Fruit fly (Drosophila melanogaster) whole organism, embryonic: ENCODE measurements around the gene CG34409.
A peak's percentile ranks its signal among the peaks of the same experiment; 100 is the strongest.

Source experiments
- Bgb ChIP-seq: fragments of 200-800 bp; sonication (Bioruptor generic); IDR thresholded peaks from 2 replicates; pipeline ENCODE4 v1.3.6; 2022; ENCODE audit warnings: missing biosample characterization, missing genetic modification characterization; ENCODE audit not compliant: partially characterized antibody
- Blimp-1 ChIP-seq: fragments of 200-800 bp; sonication (Bioruptor generic); optimal IDR thresholded peaks from 3 replicates; lab custom pipeline; 2018; ENCODE audit warnings: missing biosample characterization, missing genetic modification characterization, mild to moderate bottlenecking, moderate library complexity, missing genetic modification reagents
- BtbVII ChIP-seq: fragments of 200-800 bp; sonication (Bioruptor generic); optimal IDR thresholded peaks from 3 replicates; lab custom pipeline; 2017; ENCODE audit warnings: missing biosample characterization, mild to moderate bottlenecking, missing genetic modification characterization
- CG10274 ChIP-seq: fragments of 200-800 bp; sonication (Bioruptor generic); optimal IDR thresholded peaks from 3 replicates; lab custom pipeline; 2017; ENCODE audit warnings: missing biosample characterization, mild to moderate bottlenecking, missing genetic modification characterization
- CG11398 ChIP-seq: fragments of 200-800 bp; sonication (Bioruptor generic); optimal IDR thresholded peaks from 2 replicates; lab custom pipeline; 2016; ENCODE audit warnings: missing biosample characterization, missing genetic modification characterization
- CG12769 ChIP-seq: fragments of 200-800 bp; sonication (Bioruptor generic); optimal IDR thresholded peaks from 2 replicates; lab custom pipeline; 2019; ENCODE audit warnings: missing biosample characterization, mild to moderate bottlenecking, missing genetic modification characterization, moderate library complexity
- CG15601 ChIP-seq: fragments of 200-800 bp; sonication (Bioruptor generic); optimal IDR thresholded peaks from 3 replicates; lab custom pipeline; 2019; ENCODE audit warnings: missing biosample characterization, mild to moderate bottlenecking, missing genetic modification characterization, moderate library complexity
- CG1602 ChIP-seq: fragments of 200-800 bp; sonication (Bioruptor generic); optimal IDR thresholded peaks from 3 replicates; lab custom pipeline; 2016; ENCODE audit warnings: missing biosample characterization, missing genetic modification characterization
- CG16815 ChIP-seq: fragments of 200-800 bp; sonication (Bioruptor generic); optimal IDR thresholded peaks from 3 replicates; lab custom pipeline; 2017; ENCODE audit warnings: missing biosample characterization, mild to moderate bottlenecking, missing genetic modification characterization
- CG17361 ChIP-seq: fragments of 200-800 bp; sonication (Bioruptor generic); IDR thresholded peaks from 3 replicates; pipeline ENCODE4 v1.3.6; 2022; ENCODE audit warnings: missing biosample characterization, missing genetic modification characterization
- CG31388 ChIP-seq: fragments of 200-800 bp; sonication (Bioruptor generic); optimal IDR thresholded peaks from 2 replicates; lab custom pipeline; 2016; ENCODE audit warnings: missing biosample characterization, missing genetic modification characterization
- CG34376 ChIP-seq: fragments of 200-800 bp; sonication (Bioruptor generic); optimal IDR thresholded peaks from 2 replicates; lab custom pipeline; 2018; ENCODE audit warnings: missing biosample characterization, mild to moderate bottlenecking, missing genetic modification characterization
- CG3995 ChIP-seq: fragments of 200-800 bp; sonication (Bioruptor generic); optimal IDR thresholded peaks from 3 replicates; lab custom pipeline; 2016; ENCODE audit warnings: missing biosample characterization, missing genetic modification characterization
- CG4328 ChIP-seq: fragments of 200-800 bp; sonication (Bioruptor generic); optimal IDR thresholded peaks from 3 replicates; lab custom pipeline; 2017; ENCODE audit warnings: missing biosample characterization, missing genetic modification reagents, missing genetic modification characterization
- CG5245 ChIP-seq: fragments of 200-800 bp; sonication (Bioruptor generic); optimal IDR thresholded peaks from 3 replicates; lab custom pipeline; 2016; ENCODE audit warnings: missing biosample characterization, missing genetic modification characterization
- CG8359 ChIP-seq: fragments of 200-800 bp; sonication (Bioruptor generic); optimal IDR thresholded peaks from 2 replicates; lab custom pipeline; 2017; ENCODE audit warnings: missing biosample characterization, mild to moderate bottlenecking, missing genetic modification characterization, borderline replicate concordance
- CG9437 ChIP-seq: fragments of 200-800 bp; sonication (Bioruptor generic); optimal IDR thresholded peaks from 2 replicates; lab custom pipeline; 2018; ENCODE audit warnings: missing biosample characterization, mild to moderate bottlenecking, missing genetic modification characterization
- CG9609 ChIP-seq: fragments of 200-800 bp; sonication (Bioruptor generic); optimal IDR thresholded peaks from 3 replicates; lab custom pipeline; 2016; ENCODE audit warnings: missing biosample characterization, missing genetic modification characterization
- CG9797 ChIP-seq: fragments of 200-800 bp; sonication (Bioruptor generic); optimal IDR thresholded peaks from 3 replicates; lab custom pipeline; 2018; ENCODE audit warnings: missing biosample characterization, mild to moderate bottlenecking, missing genetic modification characterization
- CG9932 ChIP-seq: fragments of 200-800 bp; sonication (Bioruptor generic); IDR thresholded peaks from 2 replicates; pipeline ENCODE4 v1.3.6; 2022; ENCODE audit warnings: missing biosample characterization, missing genetic modification characterization
- CrebB ChIP-seq: fragments of 200-800 bp; sonication (Bioruptor generic); optimal IDR thresholded peaks from 3 replicates; lab custom pipeline; 2018; ENCODE audit warnings: missing biosample characterization, mild to moderate bottlenecking, missing genetic modification characterization
- D19A ChIP-seq: fragments of 200-800 bp; optimal IDR thresholded peaks from 3 replicates; lab custom pipeline; 2019; ENCODE audit warnings: missing biosample characterization, mild to moderate bottlenecking, missing genetic modification characterization, moderate library complexity
- Doc3 ChIP-seq: fragments of 200-800 bp; sonication (Bioruptor generic); IDR thresholded peaks from 3 replicates; pipeline ENCODE4 v1.3.6; 2022; ENCODE audit warnings: missing biosample characterization, missing genetic modification characterization; ENCODE audit not compliant: partially characterized antibody
- Dp ChIP-seq: fragments of 200-800 bp; sonication (Bioruptor generic); optimal IDR thresholded peaks from 2 replicates; lab custom pipeline; 2018; ENCODE audit warnings: missing biosample characterization, mild to moderate bottlenecking, missing genetic modification characterization, moderate library complexity
- Gug ChIP-seq: fragments of 200-800 bp; sonication (Bioruptor generic); IDR thresholded peaks from 4 replicates; pipeline ENCODE4 v1.3.6; 2022; ENCODE audit warnings: missing biosample characterization, missing genetic modification characterization
- H15 ChIP-seq: fragments of 200-800 bp; sonication (Bioruptor generic); IDR thresholded peaks from 3 replicates; pipeline ENCODE4 v1.3.6; 2022; ENCODE audit warnings: missing biosample characterization, missing genetic modification characterization
- HLHmδ ChIP-seq: fragments of 200-800 bp; sonication (Bioruptor generic); optimal IDR thresholded peaks from 2 replicates; lab custom pipeline; 2018; ENCODE audit warnings: missing biosample characterization, mild to moderate bottlenecking, missing genetic modification characterization, moderate library complexity
- MBD-R2 ChIP-seq: fragments of 200-800 bp; sonication (Bioruptor generic); IDR thresholded peaks from 2 replicates; pipeline ENCODE4 v1.3.6; 2022; ENCODE audit warnings: missing biosample characterization, missing genetic modification characterization
- MESR4 ChIP-seq: fragments of 200-800 bp; sonication (Bioruptor generic); optimal IDR thresholded peaks from 2 replicates; lab custom pipeline; 2018; ENCODE audit warnings: missing biosample characterization, mild to moderate bottlenecking, missing genetic modification characterization, moderate library complexity
- ab ChIP-seq: fragments of 200-800 bp; sonication (Bioruptor generic); optimal IDR thresholded peaks from 2 replicates; lab custom pipeline; 2016; ENCODE audit warnings: missing biosample characterization, missing genetic modification characterization
- abd-A ChIP-seq: fragments of 200-800 bp; sonication (Bioruptor generic); optimal IDR thresholded peaks from 3 replicates; lab custom pipeline; 2019; ENCODE audit warnings: missing biosample characterization, mild to moderate bottlenecking, missing genetic modification characterization, moderate library complexity
- al ChIP-seq: fragments of 200-800 bp; sonication (Bioruptor generic); IDR thresholded peaks from 2 replicates; pipeline ENCODE4 v1.3.6; 2022; ENCODE audit warnings: missing biosample characterization, missing genetic modification characterization
- ash1 ChIP-seq: fragments of 200-800 bp; sonication (Bioruptor generic); optimal IDR thresholded peaks from 2 replicates; lab custom pipeline; 2018; ENCODE audit warnings: missing biosample characterization, mild to moderate bottlenecking, missing genetic modification characterization
- crp ChIP-seq, 2 experiments: fragments of 200-800 bp; sonication (Bioruptor generic); optimal IDR thresholded peaks; 2 replicates in 1 of 2; 3 replicates in 1 of 2; lab custom pipeline; 2017; ENCODE audit warnings: missing biosample characterization in 2 of 2, missing genetic modification characterization in 2 of 2, mild to moderate bottlenecking in 1 of 2, moderate library complexity in 1 of 2
- dysf ChIP-seq: fragments of 200-800 bp; sonication (Bioruptor generic); IDR thresholded peaks from 3 replicates; pipeline ENCODE4 v1.3.6; 2022; ENCODE audit warnings: missing biosample characterization, missing genetic modification characterization
- eve ChIP-seq, 2 experiments: fragments of >200 bp; optimal IDR thresholded peaks; 2 replicates each; lab custom pipeline; 2017; ENCODE audit warnings: missing biosample characterization in 2 of 2, missing genetic modification characterization in 2 of 2
- ftz-f1 ChIP-seq: fragments of 200-800 bp; sonication (Bioruptor generic); optimal IDR thresholded peaks from 2 replicates; lab custom pipeline; 2016; ENCODE audit warnings: missing biosample characterization, missing genetic modification characterization
- lola ChIP-seq, 3 experiments: fragments of >200 bp in 2 of 3; fragments of 200-800 bp in 1 of 3; sonication (Bioruptor generic) in 1 of 3; optimal IDR thresholded peaks; 2 replicates each; lab custom pipeline; 2017 to 2019; ENCODE audit warnings: missing biosample characterization in 3 of 3, missing genetic modification characterization in 3 of 3, mild to moderate bottlenecking in 1 of 3, moderate library complexity in 1 of 3
- p53 ChIP-seq: fragments of 200-800 bp; sonication (Bioruptor generic); optimal IDR thresholded peaks from 2 replicates; lab custom pipeline; 2016; ENCODE audit warnings: missing biosample characterization, missing genetic modification characterization
- pan ChIP-seq, 4 experiments: fragments of >200 bp in 3 of 4; fragments of 200-800 bp in 1 of 4; sonication (Bioruptor generic) in 1 of 4; optimal IDR thresholded peaks in 3 of 4; IDR thresholded peaks in 1 of 4; 2 replicates each; pipeline versions ENCODE4 v1.3.6 to Lab custom; 2017 to 2022; ENCODE audit warnings: missing biosample characterization in 2 of 4, missing genetic modification characterization in 2 of 4, mixed read lengths in 1 of 4
- ro ChIP-seq: fragments of 200-800 bp; sonication (Bioruptor generic); IDR thresholded peaks from 2 replicates; pipeline ENCODE4 v1.3.6; 2022; ENCODE audit warnings: missing biosample characterization, missing genetic modification characterization
- salm ChIP-seq: fragments of 200-800 bp; sonication (Bioruptor generic); optimal IDR thresholded peaks from 2 replicates; lab custom pipeline; 2018; ENCODE audit warnings: missing biosample characterization, mild to moderate bottlenecking, missing genetic modification characterization
- sc ChIP-seq, 3 experiments: fragments of >200 bp in 2 of 3; fragments of 200-800 bp in 1 of 3; sonication (Bioruptor generic) in 1 of 3; optimal IDR thresholded peaks; 2 replicates in 2 of 3; 3 replicates in 1 of 3; lab custom pipeline; 2017; ENCODE audit warnings: mild to moderate bottlenecking in 1 of 3, missing biosample characterization in 1 of 3, missing genetic modification characterization in 1 of 3, missing genetic modification reagents in 1 of 3
- sisA ChIP-seq: fragments of 200-800 bp; sonication (Bioruptor generic); IDR thresholded peaks from 2 replicates; pipeline ENCODE4 v1.3.6; 2022; ENCODE audit warnings: missing biosample characterization, missing genetic modification characterization
- slp2 ChIP-seq: fragments of 200-800 bp; sonication (Bioruptor generic); optimal IDR thresholded peaks from 2 replicates; lab custom pipeline; 2016; ENCODE audit warnings: missing biosample characterization, missing genetic modification characterization
- stwl ChIP-seq: fragments of 200-800 bp; sonication (Bioruptor generic); optimal IDR thresholded peaks from 3 replicates; lab custom pipeline; 2018; ENCODE audit warnings: missing biosample characterization, mild to moderate bottlenecking, missing genetic modification characterization, moderate library complexity
- tup ChIP-seq: fragments of 200-800 bp; sonication (Bioruptor generic); optimal IDR thresholded peaks from 2 replicates; lab custom pipeline; 2016; ENCODE audit warnings: missing biosample characterization, mild to moderate bottlenecking, missing genetic modification characterization, moderate library complexity
- vnd ChIP-seq: fragments of 200-800 bp; sonication (Bioruptor generic); IDR thresholded peaks from 3 replicates; pipeline ENCODE4 v1.3.6; 2022; ENCODE audit warnings: missing biosample characterization, missing genetic modification characterization; ENCODE audit not compliant: partially characterized antibody
- zen ChIP-seq: fragments of 200-800 bp; sonication (Bioruptor generic); optimal IDR thresholded peaks from 3 replicates; lab custom pipeline; 2018; ENCODE audit warnings: missing biosample characterization, mild to moderate bottlenecking, missing genetic modification characterization, moderate library complexity

CG34409 gene

dm6 chr3R:9702567-9702966 lies 43.6 kb downstream of the CG34409 start (continued):
- TF ChIP-seq vnd (GFP tag; lab: Robert Waterston, UW) (no peak), abd-A (tag; lab: Kevin White, UChicago) (peak; percentile 22), p53 (GFP tag; lab: Kevin White, UChicago) (peak; percentile 42), Bgb (GFP tag; lab: Robert Waterston, UW) (no peak), CrebB (peak; percentile 89), pan (optimal IDR thresholded peaks at IDR 0.05; lab: Kevin White, UChicago) (no peak), pan (GFP tag; optimal IDR thresholded peaks at IDR 0.05 in 1 of 2, IDR thresholded peaks at IDR 0.05 in 1 of 2) (no peak), CG17361 (GFP tag; lab: Robert Waterston, UW) (no peak), stwl (tag; lab: Kevin White, UChicago) (peak; percentile 24), eve (GFP tag; optimal IDR thresholded peaks at IDR 0.05; lab: Kevin White, UChicago) (no peak), CG9437 (GFP tag; lab: Kevin White, UChicago) (peak; percentile 78), CG4328 (peak; percentile 55), sc (optimal IDR thresholded peaks at IDR 0.05; lab: Kevin White, UChicago) (no peak), sc (GFP tag; optimal IDR thresholded peaks at IDR 0.05; lab: Kevin White, UChicago) (peak; percentile 79), CG9609 (GFP tag; lab: Kevin White, UChicago) (peak; percentile 61), CG1602 (GFP tag; lab: Kevin White, UChicago) (peak; percentile 78), MBD-R2 (no peak), CG12769 (tag; lab: Kevin White, UChicago) (peak; percentile 93), al (no peak), Doc3 (GFP tag; lab: Robert Waterston, UW) (no peak), MESR4 (GFP tag; lab: Kevin White, UChicago) (peak; percentile 40), CG34376 (GFP tag; lab: Kevin White, UChicago) (peak; percentile 65), D19A (peak; percentile 79), CG15601 (tag; lab: Kevin White, UChicago) (peak; percentile 85), ro (GFP tag; lab: Robert Waterston, UW) (no peak), sisA (GFP tag; lab: Robert Waterston, UW) (no peak), salm (peak; percentile 87), CG3995 (GFP tag; lab: Kevin White, UChicago) (peak; percentile 56), ab (GFP tag; lab: Kevin White, UChicago) (peak; percentile 70), tup (GFP tag; lab: Kevin White, UChicago) (peak; percentile 65), slp2 (GFP tag; lab: Kevin White, UChicago) (peak; percentile 69), H15 (GFP tag; lab: Robert Waterston, UW) (no peak), CG31388 (GFP tag; lab: Kevin White, UChicago) (peak; percentile 59), zen (tag; lab: Kevin White, UChicago) (peak; percentile 81), ash1 (GFP tag; lab: Kevin White, UChicago) (peak; percentile 47), CG9932 (GFP tag; lab: Robert Waterston, UW) (no peak), CG9797 (GFP tag; lab: Kevin White, UChicago) (no peak), Blimp-1 (GFP tag; lab: Kevin White, UChicago) (peak; percentile 72), Dp (GFP tag; lab: Kevin White, UChicago) (no peak), CG16815 (GFP tag; lab: Kevin White, UChicago) (peak; percentile 62), CG11398 (peak; percentile 72), CG8359 (peak; percentile 62), dysf (no peak), Gug (GFP tag; lab: Robert Waterston, UW) (peak; percentile 77), crp (GFP tag; optimal IDR thresholded peaks at IDR 0.05; lab: Kevin White, UChicago) (peak in 1 of 2 experiments; percentile 42), CG10274 (GFP tag; lab: Kevin White, UChicago) (peak; percentile 80), BtbVII (GFP tag; lab: Kevin White, UChicago) (peak; percentile 92), lola (GFP tag; optimal IDR thresholded peaks at IDR 0.05; lab: Kevin White, UChicago) (peak in 1 of 3 experiments; percentile 77), CG5245 (GFP tag; lab: Kevin White, UChicago) (peak; percentile 84), HLHmδ (GFP tag; lab: Kevin White, UChicago) (no peak), ftz-f1 (GFP tag; lab: Kevin White, UChicago) (no peak)
